Worm (Caenorhabditis elegans) whole organism, midembryonic: ENCODE results near the gene nhr-6.

Experiments used
- T22C8.4 ChIP-seq: fragments of 200-800 bp; sonication (Bioruptor generic); IDR thresholded peaks from 2 replicates; pipeline ENCODE4 v1.3.6; 2022; ENCODE audit warnings: missing genetic modification characterization, missing compliant biosample characterization
- cog-1 ChIP-seq: sonication (generic microtip); optimal IDR thresholded peaks from 2 replicates; lab custom pipeline; 2016; ENCODE audit warnings: missing genetic modification characterization, missing compliant biosample characterization
- med-1 ChIP-seq: sonication (generic microtip); optimal IDR thresholded peaks from 2 replicates; lab custom pipeline; 2017; ENCODE audit warnings: missing genetic modification characterization, mild to moderate bottlenecking, missing compliant biosample characterization, antibody characterized with exemption, missing genetic modification reagents; ENCODE audit not compliant: insufficient read depth
- ref-1 ChIP-seq: fragments of 200-800 bp; sonication (Bioruptor generic); conservative IDR thresholded peaks from 2 replicates; pipeline ENCODE4 v1.3.6; 2022; ENCODE audit warnings: missing genetic modification reagents, missing genetic modification characterization, missing compliant biosample characterization
- ztf-23 ChIP-seq: fragments of 200-800 bp; sonication (Bioruptor generic); IDR thresholded peaks from 2 replicates; pipeline ENCODE4 v1.3.6; 2022; ENCODE audit warnings: missing genetic modification reagents, missing genetic modification characterization, missing compliant biosample characterization
- ztf-29 ChIP-seq: fragments of 200-800 bp; sonication (Bioruptor generic); IDR thresholded peaks from 2 replicates; pipeline ENCODE4 v1.3.6; 2022; ENCODE audit warnings: missing genetic modification reagents, missing genetic modification characterization, missing compliant biosample characterization

DNA sequence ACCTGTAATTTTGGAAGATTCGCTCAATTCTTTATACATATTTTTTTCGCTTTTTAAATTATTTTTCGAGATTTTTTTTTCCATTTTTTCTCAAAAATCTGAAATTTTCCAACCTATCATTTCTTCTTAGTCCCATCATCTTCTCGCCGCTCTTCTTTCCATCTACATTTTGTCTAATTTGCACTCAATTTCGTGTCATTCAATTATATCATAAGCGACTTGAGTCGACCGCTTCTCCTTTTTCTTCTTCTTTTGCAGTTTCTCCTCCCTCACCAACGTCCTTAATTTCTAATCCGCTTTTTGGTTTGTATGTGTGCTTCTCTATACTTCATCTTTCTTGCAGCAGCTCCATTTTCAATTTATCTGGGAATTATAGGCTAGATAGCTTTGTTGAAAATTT lies 14.8 kb downstream of the nhr-6 start:
- TF ChIP-seq cog-1 (tag; lab: Kevin White, UChicago) (no peak), ztf-29 (no peak), med-1 (GFP tag; lab: Kevin White, UChicago) (no peak), ztf-23 (GFP tag; lab: Robert Waterston, UW) (no peak), ref-1 (GFP tag; lab: Robert Waterston, UW) (no peak), T22C8.4 (GFP tag; lab: Robert Waterston, UW) (no peak)
